Worm (Caenorhabditis elegans): ENCODE measurements around the gene far-1.

- TF ChIP-seq hnd-1 (tag; optimal IDR thresholded peaks at IDR 0.05), result no peak
- no peak for TF ChIP-seq tbx-37 (GFP tag; conservative IDR thresholded peaks at IDR 0.05)
- no peak for TF ChIP-seq ama-1 (optimal IDR thresholded peaks at IDR 0.05)
- TF ChIP-seq ets-7 (tag; optimal IDR thresholded peaks at IDR 0.05), result no peak
- TF ChIP-seq ceh-36 (tag; optimal IDR thresholded peaks at IDR 0.05), result no peak
- TF ChIP-seq tbx-11 (GFP tag; IDR thresholded peaks at IDR 0.05), result no peak
- no peak for TF ChIP-seq tra-4 (tag; optimal IDR thresholded peaks at IDR 0.05)
- TF ChIP-seq hmg-4 (GFP tag; optimal IDR thresholded peaks at IDR 0.05), result no peak
- no peak for TF ChIP-seq ceh-13 (GFP tag; optimal IDR thresholded peaks at IDR 0.05)
- no peak for TF ChIP-seq pes-1 (GFP tag; IDR thresholded peaks at IDR 0.05)
- TF ChIP-seq hmbx-1 (tag; optimal IDR thresholded peaks at IDR 0.05), result no peak
- TF ChIP-seq scrt-1 (GFP tag; IDR thresholded peaks at IDR 0.05), result no peak
Measured at ce11 chrIII:9091392-9092291, 10.7 kb upstream of the far-1 start, which contains the start of gene glp-1.

Data from whole organism, early embryonic.